Worm (Caenorhabditis elegans) whole organism, early embryonic: Measurements from ENCODE around the gene oig-8.

Experiments
- B0310.2 ChIP-seq: sonication (generic microtip); optimal IDR thresholded peaks from 2 replicates; lab custom pipeline; 2016; ENCODE audit warnings: mild to moderate bottlenecking, missing genetic modification characterization, missing compliant biosample characterization
- F13C5.2 ChIP-seq: sonication (generic microtip); optimal IDR thresholded peaks from 2 replicates; lab custom pipeline; 2017; ENCODE audit warnings: mild to moderate bottlenecking, missing genetic modification characterization, inconsistent platforms, missing compliant biosample characterization
- aly-1 ChIP-seq: sonication (generic microtip); optimal IDR thresholded peaks from 2 replicates; lab custom pipeline; 2016; ENCODE audit warnings: missing genetic modification characterization, missing compliant biosample characterization
- ama-1 ChIP-seq: fragments of 150-350 bp; optimal IDR thresholded peaks from 2 replicates; lab custom pipeline; 2014
- ceh-13 ChIP-seq: fragments of 200-800 bp; sonication (Bioruptor generic); optimal IDR thresholded peaks from 2 replicates; lab custom pipeline; 2018; ENCODE audit warnings: mild to moderate bottlenecking, missing genetic modification characterization, missing compliant biosample characterization
- ceh-36 ChIP-seq: sonication (generic microtip); optimal IDR thresholded peaks from 2 replicates; lab custom pipeline; 2016; ENCODE audit warnings: missing genetic modification characterization, inconsistent platforms, missing compliant biosample characterization
- ets-7 ChIP-seq: sonication (generic microtip); optimal IDR thresholded peaks from 2 replicates; lab custom pipeline; 2016; ENCODE audit warnings: missing genotype, missing genetic modification characterization, missing compliant biosample characterization
- flt-1 ChIP-seq: fragments of 200-800 bp; sonication (Bioruptor generic); IDR thresholded peaks from 2 replicates; pipeline ENCODE4 v1.3.6; 2022; ENCODE audit warnings: missing genetic modification characterization, missing compliant biosample characterization
- hmbx-1 ChIP-seq: sonication (generic microtip); optimal IDR thresholded peaks from 2 replicates; lab custom pipeline; 2016; ENCODE audit warnings: mild to moderate bottlenecking, missing genetic modification characterization, missing compliant biosample characterization
- hmg-4 ChIP-seq: fragments of 200-800 bp; sonication (Bioruptor generic); optimal IDR thresholded peaks from 2 replicates; lab custom pipeline; 2018; ENCODE audit warnings: mild to moderate bottlenecking, missing genetic modification characterization, missing compliant biosample characterization
- hnd-1 ChIP-seq: sonication (generic microtip); optimal IDR thresholded peaks from 2 replicates; lab custom pipeline; 2016; ENCODE audit warnings: missing genetic modification characterization, missing compliant biosample characterization
- pes-1 ChIP-seq: fragments of 200-800 bp; sonication (Bioruptor generic); IDR thresholded peaks from 2 replicates; pipeline ENCODE4 v1.3.6; 2022; ENCODE audit warnings: missing genetic modification reagents, missing genetic modification characterization, missing compliant biosample characterization
- scrt-1 ChIP-seq: fragments of 200-800 bp; sonication (Bioruptor generic); IDR thresholded peaks from 2 replicates; pipeline ENCODE4 v1.3.6; 2022; ENCODE audit warnings: missing genetic modification characterization, missing compliant biosample characterization
- sea-1 ChIP-seq: fragments of 200-800 bp; sonication (Bioruptor generic); conservative IDR thresholded peaks from 2 replicates; pipeline ENCODE4 v1.3.6; 2022; ENCODE audit warnings: missing genetic modification characterization, missing compliant biosample characterization
- tbx-11 ChIP-seq: fragments of 200-800 bp; sonication (Bioruptor generic); IDR thresholded peaks from 2 replicates; pipeline ENCODE4 v1.3.6; 2022; ENCODE audit warnings: missing genetic modification characterization, missing compliant biosample characterization
- tbx-37 ChIP-seq: fragments of 200-800 bp; sonication (Bioruptor generic); conservative IDR thresholded peaks from 2 replicates; pipeline ENCODE4 v1.3.6; 2022; ENCODE audit warnings: missing genetic modification reagents, missing genetic modification characterization, missing compliant biosample characterization
- tra-4 ChIP-seq: sonication (generic microtip); optimal IDR thresholded peaks from 2 replicates; lab custom pipeline; 2017; ENCODE audit warnings: missing genetic modification characterization, missing compliant biosample characterization

Gene oig-8

DNA sequence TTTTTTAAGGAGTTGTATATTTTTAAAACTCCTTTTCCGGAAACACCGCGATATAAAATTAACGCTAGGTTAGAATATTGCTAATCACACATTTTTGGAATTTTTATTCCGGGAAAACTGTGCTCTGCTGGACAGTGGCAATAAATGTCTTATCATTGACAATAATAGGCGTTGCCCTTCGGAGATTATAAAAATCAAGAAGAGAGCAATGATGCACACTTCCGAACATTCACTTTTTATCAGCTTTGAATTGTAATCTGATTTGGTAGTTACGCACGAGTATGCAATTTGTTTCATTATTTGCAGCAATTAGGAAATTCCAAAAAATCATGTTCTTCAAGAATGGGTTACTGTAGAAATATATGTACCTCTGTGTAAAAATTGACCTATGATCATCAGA lies 32.8 kb downstream of the oig-8 start:
- no peak for TF ChIP-seq sea-1 (GFP tag; lab: Robert Waterston, UW)

- TF ChIP-seq hmbx-1 (tag; lab: Kevin White, UChicago) (no peak), ets-7 (no peak), ama-1 (no peak)
These were observed 33.5 kb downstream of the oig-8 start for ce11 chrII:6615232-6616029.

- TF ChIP-seq ets-7 (no peak), F13C5.2 (tag; lab: Kevin White, UChicago) (no peak), tbx-11 (GFP tag; lab: Robert Waterston, UW) (no peak), hmbx-1 (tag; lab: Kevin White, UChicago) (no peak), hnd-1 (no peak), pes-1 (GFP tag; lab: Robert Waterston, UW) (no peak), aly-1 (tag; lab: Kevin White, UChicago) (no peak)
These were observed 34.4 kb downstream of the oig-8 start for ce11 chrII:6614500-6614899.

DNA sequence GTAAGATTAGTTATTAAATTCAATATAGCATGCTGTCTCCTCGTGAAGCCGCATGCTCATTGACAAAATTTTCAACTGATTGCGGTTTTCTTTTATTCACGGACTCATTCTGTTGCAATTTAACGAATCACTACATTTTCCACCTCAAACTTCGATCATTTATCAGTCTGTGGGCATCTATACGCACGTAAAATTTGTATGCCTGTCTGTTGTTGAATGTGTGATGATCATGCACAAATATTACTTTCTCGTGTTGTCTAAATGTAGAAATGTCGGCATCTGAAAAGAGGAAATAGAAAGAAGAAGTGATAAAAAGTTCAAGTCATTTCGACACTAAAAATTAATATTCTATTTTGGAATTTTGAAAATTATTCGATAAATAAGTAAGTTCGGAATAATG lies 36.4 kb downstream of the oig-8 start:
- no peak for TF ChIP-seq hnd-1

DNA sequence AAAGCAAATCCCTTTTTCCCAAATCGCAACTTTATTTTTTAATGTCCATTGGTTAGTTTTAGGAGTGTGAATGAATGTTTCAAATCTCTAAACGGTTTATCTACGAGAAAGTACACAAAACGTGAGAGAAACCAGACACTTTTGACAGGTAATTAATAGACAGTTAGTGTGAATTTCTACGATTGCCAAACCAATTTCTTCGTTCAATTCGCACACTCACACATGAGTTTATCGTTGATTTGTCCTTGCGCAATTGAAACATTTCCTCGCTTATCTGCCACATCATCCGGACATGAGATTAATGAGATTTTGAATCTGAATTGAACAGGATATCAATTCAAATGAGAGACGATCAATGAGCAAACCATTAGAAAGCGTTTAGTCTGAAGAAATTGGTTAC lies 38.7 kb downstream of the oig-8 start:
- no peak for TF ChIP-seq tra-4
- no peak for TF ChIP-seq scrt-1 (GFP tag; lab: Robert Waterston, UW)
- TF ChIP-seq tbx-37 (GFP tag; lab: Robert Waterston, UW), result no peak
- TF ChIP-seq sea-1 (GFP tag; lab: Robert Waterston, UW), result no peak
- TF ChIP-seq hmg-4 (GFP tag; lab: Kevin White, UChicago), result no peak
- no peak for TF ChIP-seq ceh-13 (GFP tag; lab: Kevin White, UChicago)
- TF ChIP-seq tbx-11 (GFP tag; lab: Robert Waterston, UW), result no peak
- TF ChIP-seq aly-1 (tag; lab: Kevin White, UChicago), result no peak
- TF ChIP-seq hmbx-1 (tag; lab: Kevin White, UChicago), result no peak
- TF ChIP-seq F13C5.2 (tag; lab: Kevin White, UChicago), result no peak
- TF ChIP-seq ets-7, result no peak
- TF ChIP-seq ama-1, result no peak
- no peak for TF ChIP-seq hnd-1
- TF ChIP-seq B0310.2 (tag; lab: Kevin White, UChicago), result no peak
- TF ChIP-seq ceh-36, result no peak
- TF ChIP-seq flt-1 (GFP tag; lab: Robert Waterston, UW), result no peak
- no peak for TF ChIP-seq pes-1 (GFP tag; lab: Robert Waterston, UW)

- TF ChIP-seq tra-4 (no peak), hnd-1 (no peak), ets-7 (no peak), tbx-11 (GFP tag; lab: Robert Waterston, UW) (no peak), hmbx-1 (tag; lab: Kevin White, UChicago) (no peak), ama-1 (no peak), ceh-36 (no peak), hmg-4 (GFP tag; lab: Kevin White, UChicago) (no peak), sea-1 (GFP tag; lab: Robert Waterston, UW) (no peak), B0310.2 (tag; lab: Kevin White, UChicago) (no peak), ceh-13 (GFP tag; lab: Kevin White, UChicago) (no peak), pes-1 (GFP tag; lab: Robert Waterston, UW) (no peak), F13C5.2 (tag; lab: Kevin White, UChicago) (no peak), tbx-37 (GFP tag; lab: Robert Waterston, UW) (no peak)
These were observed 39.5 kb downstream of the oig-8 start, which contains the start of gene epg-5 for ce11 chrII:6609315-6609842. Gene epg-5, minus strand, starts transcription at chrII:6609365.

ce11 chrII:6608626-6609025 lies 40.3 kb downstream of the oig-8 start:
- TF ChIP-seq aly-1 (tag; lab: Kevin White, UChicago) (no peak), pes-1 (GFP tag; lab: Robert Waterston, UW) (no peak), ets-7 (no peak), ama-1 (no peak), flt-1 (GFP tag; lab: Robert Waterston, UW) (no peak), hnd-1 (no peak), tbx-37 (GFP tag; lab: Robert Waterston, UW) (no peak), hmbx-1 (tag; lab: Kevin White, UChicago) (no peak), F13C5.2 (tag; lab: Kevin White, UChicago) (no peak), ceh-36 (no peak), scrt-1 (GFP tag; lab: Robert Waterston, UW) (no peak), B0310.2 (tag; lab: Kevin White, UChicago) (no peak), hmg-4 (GFP tag; lab: Kevin White, UChicago) (no peak), tbx-11 (GFP tag; lab: Robert Waterston, UW) (no peak), tra-4 (no peak), ceh-13 (GFP tag; lab: Kevin White, UChicago) (no peak), sea-1 (GFP tag; lab: Robert Waterston, UW) (no peak)

DNA sequence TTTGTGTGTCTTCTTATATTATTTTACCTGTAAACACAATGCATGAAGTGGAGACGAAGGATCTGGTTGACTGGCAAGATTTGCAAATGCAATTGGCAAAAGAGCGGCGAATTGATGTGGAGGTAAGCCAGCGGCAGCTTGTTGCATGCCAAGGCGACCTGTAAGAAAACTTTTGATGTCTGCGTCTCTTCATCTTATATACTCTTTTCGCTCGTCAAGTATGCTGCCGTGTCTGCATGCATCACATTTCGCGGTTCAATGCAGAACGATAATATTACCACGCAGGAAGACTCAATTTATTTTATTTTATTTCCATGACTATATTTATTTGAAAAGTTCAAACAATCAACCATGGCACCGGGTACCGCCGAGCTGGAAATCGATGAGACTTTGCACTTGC lies 48.0 kb downstream of the oig-8 start, which contains the start of gene vps-33.2:
Gene vps-33.2, plus strand, starts transcription at position 244 of the 400 bp plus-strand sequence.
- TF ChIP-seq pes-1 (GFP tag; lab: Robert Waterston, UW) (no peak), hnd-1 (no peak), hmg-4 (GFP tag; lab: Kevin White, UChicago) (no peak), ceh-36 (no peak), scrt-1 (GFP tag; lab: Robert Waterston, UW) (no peak), flt-1 (GFP tag; lab: Robert Waterston, UW) (no peak), tra-4 (no peak), tbx-37 (GFP tag; lab: Robert Waterston, UW) (no peak), ceh-13 (GFP tag; lab: Kevin White, UChicago) (no peak)
